Fruit fly (Drosophila melanogaster): ENCODE data around the gene ZIPIC.

DNA sequence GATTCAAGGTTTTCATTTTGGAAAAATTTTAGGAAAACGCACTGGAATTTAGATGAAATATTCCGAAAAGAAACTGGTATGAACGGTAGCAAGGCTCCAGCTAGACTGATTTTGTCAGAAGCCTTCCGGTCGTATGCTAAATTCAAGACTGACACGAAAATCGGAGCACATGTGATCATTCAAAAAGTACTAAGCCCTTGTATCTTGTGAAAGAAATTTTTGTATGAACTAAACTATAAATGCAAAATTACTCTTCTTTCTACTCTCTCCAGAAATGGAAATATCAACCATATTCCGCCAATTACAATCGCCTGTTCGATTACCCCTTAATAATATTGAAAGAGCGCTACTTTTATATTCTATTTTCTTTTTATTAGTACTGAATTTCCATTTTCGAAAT, 960 bp upstream of the ZIPIC start, which contains the start of gene ocn:
- TF ChIP-seq Blimp-1 (GFP tag; optimal IDR thresholded peaks at IDR 0.05): no peak
- TF ChIP-seq Hr39 (GFP tag; optimal IDR thresholded peaks at IDR 0.05): no peak
- no peak for TF ChIP-seq Lpt (GFP tag; optimal IDR thresholded peaks at IDR 0.05)

Data from whole organism, prepupa.